Fruit fly (Drosophila melanogaster): ENCODE results near the gene CG12693.

- TF ChIP-seq h (optimal IDR thresholded peaks at IDR 0.05) = no peak
- no peak for TF ChIP-seq psq (optimal IDR thresholded peaks at IDR 0.05)
- no peak for TF ChIP-seq Myc (optimal IDR thresholded peaks at IDR 0.05)
These were observed 5.3 kb downstream of the CG12693 start for dm6 chrX:4323911-4324368.
